Fruit fly (Drosophila melanogaster) whole organism, prepupa: Measurements from ENCODE around the gene CG9426.
A peak's percentile ranks its signal among the peaks of the same experiment; 100 is the strongest.

ENCODE experiments used
- CG10669 ChIP-seq: fragments of 200-800 bp; sonication (Bioruptor generic); optimal IDR thresholded peaks from 3 replicates; lab custom pipeline; 2018; ENCODE audit warnings: missing biosample characterization, mild to moderate bottlenecking, missing genetic modification characterization, moderate library complexity
- CG11762 ChIP-seq: fragments of 200-800 bp; sonication (Bioruptor generic); optimal IDR thresholded peaks from 3 replicates; lab custom pipeline; 2016; ENCODE audit warnings: missing biosample characterization, missing genetic modification characterization; ENCODE audit not compliant: insufficient read depth
- CG11902 ChIP-seq: fragments of 200-800 bp; sonication (Bioruptor generic); optimal IDR thresholded peaks from 3 replicates; lab custom pipeline; 2016; ENCODE audit warnings: missing biosample characterization, missing genetic modification characterization
- CG15336 ChIP-seq: fragments of 200-800 bp; sonication (Bioruptor generic); IDR thresholded peaks from 2 replicates; pipeline ENCODE4 v1.3.6; 2022; ENCODE audit warnings: missing biosample characterization, missing genetic modification characterization
- CG16779 ChIP-seq: fragments of 200-800 bp; sonication (Bioruptor generic); optimal IDR thresholded peaks from 3 replicates; lab custom pipeline; 2017; ENCODE audit warnings: missing biosample characterization, mild to moderate bottlenecking, missing genetic modification characterization
- CG3032 ChIP-seq: fragments of 200-800 bp; optimal IDR thresholded peaks from 2 replicates; lab custom pipeline; 2019; ENCODE audit warnings: missing biosample characterization, mild to moderate bottlenecking, missing genetic modification characterization, moderate library complexity
- CG32006 ChIP-seq: fragments of 200-800 bp; sonication (Bioruptor generic); optimal IDR thresholded peaks from 3 replicates; lab custom pipeline; 2017; ENCODE audit warnings: missing biosample characterization, mild to moderate bottlenecking, missing genetic modification characterization
- CG34406 ChIP-seq: fragments of 200-800 bp; sonication (Bioruptor generic); optimal IDR thresholded peaks from 3 replicates; lab custom pipeline; 2016; ENCODE audit warnings: missing biosample characterization, missing genetic modification characterization
- CG4318 ChIP-seq: fragments of 200-800 bp; sonication (Bioruptor generic); optimal IDR thresholded peaks from 3 replicates; lab custom pipeline; 2017; ENCODE audit warnings: missing biosample characterization, mild to moderate bottlenecking, missing genetic modification characterization
- CG6163 ChIP-seq: fragments of 200-800 bp; sonication (Bioruptor generic); IDR thresholded peaks from 3 replicates; pipeline ENCODE4 v1.3.6; 2022; ENCODE audit warnings: missing biosample characterization, missing genetic modification characterization
- CG6276 ChIP-seq: fragments of 200-800 bp; sonication (Bioruptor generic); optimal IDR thresholded peaks from 2 replicates; lab custom pipeline; 2017; ENCODE audit warnings: missing biosample characterization, mild to moderate bottlenecking, missing genetic modification characterization
- CG6792 ChIP-seq: fragments of 200-800 bp; sonication (Bioruptor generic); optimal IDR thresholded peaks from 3 replicates; lab custom pipeline; 2016; ENCODE audit warnings: missing biosample characterization, missing genetic modification characterization
- CG6808 ChIP-seq: fragments of 200-800 bp; sonication (Bioruptor generic); optimal IDR thresholded peaks from 3 replicates; lab custom pipeline; 2017; ENCODE audit warnings: missing biosample characterization, missing genetic modification characterization, mild to moderate bottlenecking, moderate library complexity, missing genetic modification reagents
- CG7368 ChIP-seq: fragments of 200-800 bp; sonication (Bioruptor generic); optimal IDR thresholded peaks from 3 replicates; lab custom pipeline; 2016; ENCODE audit warnings: missing biosample characterization, missing genetic modification characterization
- CG8119 ChIP-seq: fragments of 200-800 bp; sonication (Bioruptor generic); IDR thresholded peaks from 3 replicates; pipeline ENCODE4 v1.3.6; 2022; ENCODE audit warnings: missing biosample characterization, missing genetic modification characterization
- CG8319 ChIP-seq: fragments of 200-800 bp; sonication (Bioruptor generic); optimal IDR thresholded peaks from 3 replicates; lab custom pipeline; 2016; ENCODE audit warnings: missing biosample characterization, missing genetic modification characterization
- CG8632 ChIP-seq: fragments of 200-800 bp; sonication (Bioruptor generic); optimal IDR thresholded peaks from 3 replicates; lab custom pipeline; 2016; ENCODE audit warnings: missing biosample characterization, missing genetic modification characterization
- CG9139 ChIP-seq: fragments of 200-800 bp; sonication (Bioruptor generic); optimal IDR thresholded peaks from 3 replicates; lab custom pipeline; 2017; ENCODE audit warnings: missing biosample characterization, mild to moderate bottlenecking, missing genetic modification characterization
- Eip78C ChIP-seq: fragments of 200-800 bp; sonication (Bioruptor generic); peaks from one replicate; lab custom pipeline; 2016; ENCODE audit warnings: missing biosample characterization, missing genetic modification characterization
- Eip93F ChIP-seq: fragments of 200-800 bp; sonication (Bioruptor generic); optimal IDR thresholded peaks from 2 replicates; lab custom pipeline; 2016; ENCODE audit warnings: missing biosample characterization, mild to moderate bottlenecking, missing genetic modification characterization
- Ets96B ChIP-seq: fragments of 200-800 bp; optimal IDR thresholded peaks from 2 replicates; lab custom pipeline; 2019; ENCODE audit warnings: missing biosample characterization, mild to moderate bottlenecking, missing genetic modification characterization, moderate library complexity
- Gug ChIP-seq: fragments of 200-800 bp; sonication (Bioruptor generic); IDR thresholded peaks from 2 replicates; pipeline ENCODE4 v1.3.6; 2022; ENCODE audit warnings: missing biosample characterization, missing genetic modification characterization
- Hr39 ChIP-seq: fragments of 200-800 bp; sonication (Bioruptor generic); optimal IDR thresholded peaks from 2 replicates; lab custom pipeline; 2016; ENCODE audit warnings: missing biosample characterization, missing genetic modification characterization
- Hr4 ChIP-seq: fragments of 200-800 bp; sonication (Bioruptor generic); optimal IDR thresholded peaks from 3 replicates; lab custom pipeline; 2016; ENCODE audit warnings: missing biosample characterization, missing genetic modification characterization
- Lpt ChIP-seq: fragments of 200-800 bp; sonication (Bioruptor generic); optimal IDR thresholded peaks from 3 replicates; lab custom pipeline; 2016; ENCODE audit warnings: missing biosample characterization, missing genetic modification characterization
- Met ChIP-seq: fragments of 200-800 bp; sonication (Bioruptor generic); optimal IDR thresholded peaks from 3 replicates; lab custom pipeline; 2016; ENCODE audit warnings: missing biosample characterization, missing genetic modification characterization
- Sox102F ChIP-seq: fragments of 200-800 bp; sonication (Bioruptor generic); optimal IDR thresholded peaks from 2 replicates; lab custom pipeline; 2016; ENCODE audit warnings: missing biosample characterization, mild to moderate bottlenecking, missing genetic modification characterization
- Sox14 ChIP-seq: fragments of 200-800 bp; sonication (Bioruptor generic); optimal IDR thresholded peaks from 3 replicates; lab custom pipeline; 2016; ENCODE audit warnings: missing biosample characterization, missing genetic modification characterization
- Sox15 ChIP-seq: fragments of 200-800 bp; sonication (Bioruptor generic); optimal IDR thresholded peaks from 3 replicates; lab custom pipeline; 2016; ENCODE audit warnings: missing biosample characterization, missing genetic modification characterization
- achi ChIP-seq: fragments of 200-800 bp; sonication (Bioruptor generic); optimal IDR thresholded peaks from 3 replicates; lab custom pipeline; 2016; ENCODE audit warnings: missing biosample characterization, missing genetic modification characterization
- acj6 ChIP-seq: fragments of 200-800 bp; sonication (Bioruptor generic); optimal IDR thresholded peaks from 3 replicates; lab custom pipeline; 2016; ENCODE audit warnings: missing biosample characterization, missing genetic modification characterization
- dsx ChIP-seq: fragments of 200-800 bp; optimal IDR thresholded peaks from 3 replicates; lab custom pipeline; 2019; ENCODE audit warnings: missing biosample characterization, mild to moderate bottlenecking, missing genetic modification characterization, moderate library complexity; ENCODE audit not compliant: poor library complexity, severe bottlenecking
- esn ChIP-seq: fragments of 200-800 bp; sonication (Bioruptor generic); optimal IDR thresholded peaks from 2 replicates; lab custom pipeline; 2016; ENCODE audit warnings: missing biosample characterization, mild to moderate bottlenecking, missing genetic modification characterization, moderate library complexity
- fd59A ChIP-seq: fragments of 200-800 bp; sonication (Bioruptor generic); optimal IDR thresholded peaks from 2 replicates; lab custom pipeline; 2017; ENCODE audit warnings: missing biosample characterization, mild to moderate bottlenecking, missing genetic modification characterization, missing genetic modification reagents
- fd85E ChIP-seq: fragments of 200-800 bp; sonication (Bioruptor generic); optimal IDR thresholded peaks from 3 replicates; lab custom pipeline; 2016; ENCODE audit warnings: missing biosample characterization, missing genetic modification characterization
- fkh ChIP-seq: fragments of 200-800 bp; sonication (Bioruptor generic); optimal IDR thresholded peaks from 3 replicates; lab custom pipeline; 2017; ENCODE audit warnings: missing biosample characterization, mild to moderate bottlenecking, missing genetic modification characterization, moderate library complexity
- lz ChIP-seq: fragments of 200-800 bp; sonication (Bioruptor generic); optimal IDR thresholded peaks from 3 replicates; lab custom pipeline; 2016; ENCODE audit warnings: missing biosample characterization, missing genetic modification characterization
- salr ChIP-seq, 2 experiments: fragments of 200-800 bp; sonication (Bioruptor generic); optimal IDR thresholded peaks; 3 replicates each; lab custom pipeline; 2016 to 2018; ENCODE audit warnings: missing biosample characterization in 2 of 2, missing genetic modification characterization in 2 of 2, mild to moderate bottlenecking in 1 of 2
- ss ChIP-seq, 2 experiments: fragments of 200-800 bp; sonication (Bioruptor generic); optimal IDR thresholded peaks; 2 replicates in 1 of 2; 3 replicates in 1 of 2; lab custom pipeline; 2017 to 2018; ENCODE audit warnings: mild to moderate bottlenecking in 2 of 2, missing biosample characterization in 2 of 2, missing genetic modification characterization in 2 of 2, moderate library complexity in 1 of 2
- topi ChIP-seq: fragments of 200-800 bp; sonication (Bioruptor generic); optimal IDR thresholded peaks from 3 replicates; lab custom pipeline; 2016; ENCODE audit warnings: missing biosample characterization, missing genetic modification characterization
- vri ChIP-seq: fragments of 200-800 bp; sonication (Bioruptor generic); optimal IDR thresholded peaks from 3 replicates; lab custom pipeline; 2016; ENCODE audit warnings: missing biosample characterization, mild to moderate bottlenecking, missing genetic modification characterization

CG9426 gene

DNA sequence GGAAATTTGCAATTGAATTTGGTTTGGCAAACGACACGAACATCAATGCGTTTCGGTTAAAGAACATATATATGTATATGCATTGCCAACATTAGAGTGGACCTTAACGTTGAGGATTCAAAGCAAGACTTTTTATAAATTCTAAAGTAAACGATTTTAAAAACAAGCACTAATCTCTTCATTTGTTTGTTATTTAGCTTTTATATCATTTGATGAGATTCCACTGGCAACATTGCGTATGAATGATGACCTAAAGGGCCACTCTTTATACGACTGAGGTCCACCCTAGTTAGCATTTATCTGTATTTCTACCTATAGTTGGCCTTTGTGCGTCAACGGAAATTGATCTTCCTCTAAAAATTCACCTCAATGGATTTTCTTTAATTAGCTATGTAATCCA lies 39.0 kb upstream of the CG9426 start (continued):
- TF ChIP-seq CG6276 (GFP tag; lab: Kevin White, UChicago) (peak; percentile 52), fd85E (GFP tag; lab: Kevin White, UChicago) (no peak), CG34406 (no peak), CG6792 (GFP tag; lab: Kevin White, UChicago) (no peak), salr (GFP tag; optimal IDR thresholded peaks at IDR 0.05; lab: Kevin White, UChicago) (no peak), achi (GFP tag; lab: Kevin White, UChicago) (peak; percentile 48), CG7368 (GFP tag; lab: Kevin White, UChicago) (no peak), acj6 (GFP tag; lab: Kevin White, UChicago) (no peak), topi (GFP tag; lab: Kevin White, UChicago) (no peak), vri (no peak), CG11762 (GFP tag; lab: Kevin White, UChicago) (no peak), Hr39 (no peak), CG3032 (tag; lab: Kevin White, UChicago) (no peak), Lpt (GFP tag; lab: Kevin White, UChicago) (peak; percentile 18), Gug (GFP tag; lab: Robert Waterston, UW) (no peak), CG4318 (GFP tag; lab: Kevin White, UChicago) (no peak), CG6808 (GFP tag; lab: Kevin White, UChicago) (no peak), fd59A (GFP tag; lab: Kevin White, UChicago) (no peak), Ets96B (tag; lab: Kevin White, UChicago) (no peak), Sox102F (GFP tag; lab: Kevin White, UChicago) (no peak)
- TF ChIP-seq, all 60 proteins: peak for 15

DNA sequence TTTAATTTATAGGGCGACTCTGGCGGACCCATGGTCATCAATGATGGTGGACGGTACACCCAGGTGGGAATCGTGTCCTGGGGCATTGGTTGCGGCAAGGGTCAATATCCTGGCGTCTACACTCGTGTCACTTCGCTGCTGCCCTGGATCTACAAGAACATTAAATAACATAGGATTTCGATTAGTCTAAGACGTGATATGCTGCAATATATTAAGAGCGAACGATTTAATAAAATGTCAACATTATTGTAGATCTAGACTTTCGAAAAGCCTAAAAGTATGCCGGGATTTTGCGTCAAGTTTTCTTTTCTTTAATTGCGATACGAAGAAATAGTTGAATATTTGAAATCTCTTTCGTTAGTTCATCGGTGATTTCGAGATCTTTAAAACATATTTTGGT lies 37.5 kb upstream of the CG9426 start, which contains the start of gene Naa20B:
Gene Naa20B, plus strand, starts transcription at position 301 of the 400 bp plus-strand sequence.
- TF ChIP-seq Eip93F: no peak
- TF ChIP-seq esn (GFP tag; lab: Kevin White, UChicago): no peak
- no peak for TF ChIP-seq fd59A (GFP tag; lab: Kevin White, UChicago)
- TF ChIP-seq Sox15 (GFP tag; lab: Kevin White, UChicago): no peak
- TF ChIP-seq fkh (GFP tag; lab: Kevin White, UChicago): no peak
- TF ChIP-seq dsx (GFP tag; lab: Kevin White, UChicago): no peak
- TF ChIP-seq CG6163 (GFP tag; lab: Robert Waterston, UW): no peak
- TF ChIP-seq CG4318 (GFP tag; lab: Kevin White, UChicago): no peak
- no peak for TF ChIP-seq fd85E (GFP tag; lab: Kevin White, UChicago)
- TF ChIP-seq vri: no peak
- no peak for TF ChIP-seq Hr4 (GFP tag; lab: Kevin White, UChicago)
- TF ChIP-seq Ets96B (tag; lab: Kevin White, UChicago): no peak
- no peak for TF ChIP-seq CG16779
- TF ChIP-seq CG6276 (GFP tag; lab: Kevin White, UChicago): no peak
- TF ChIP-seq lz (GFP tag; lab: Kevin White, UChicago): no peak
- no peak for TF ChIP-seq CG8319 (GFP tag; lab: Kevin White, UChicago)
- TF ChIP-seq CG8632: no peak
- TF ChIP-seq Met (GFP tag; lab: Kevin White, UChicago): no peak
- TF ChIP-seq, all 60 proteins: peak for 0

DNA sequence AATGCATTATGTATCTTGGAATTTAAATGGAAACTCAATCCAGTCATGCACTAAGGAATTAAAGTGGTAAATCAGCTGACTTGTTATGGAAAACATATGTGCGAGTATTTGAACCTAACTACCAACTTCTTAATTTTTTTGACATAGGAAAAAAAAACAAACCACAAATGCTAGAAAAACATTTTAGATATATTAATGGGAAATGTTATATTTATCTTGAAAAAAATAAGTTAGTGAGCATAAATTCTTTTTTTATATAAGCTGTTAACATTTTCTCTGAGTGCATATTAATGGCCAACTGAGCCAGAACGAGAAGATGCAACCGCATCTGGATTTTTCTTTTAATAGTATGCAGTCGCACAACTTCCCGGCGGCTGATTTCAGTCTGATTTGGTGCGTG lies 31.4 kb upstream of the CG9426 start:
- TF ChIP-seq CG6276 (GFP tag; lab: Kevin White, UChicago) (peak; percentile 9), achi (GFP tag; lab: Kevin White, UChicago) (peak; percentile 22), CG3032 (tag; lab: Kevin White, UChicago) (peak; percentile 16), Hr4 (GFP tag; lab: Kevin White, UChicago) (peak; percentile 4), CG6808 (GFP tag; lab: Kevin White, UChicago) (peak; percentile 31), Sox14 (peak; percentile 1), CG32006 (GFP tag; lab: Kevin White, UChicago) (peak; percentile 46), Sox102F (GFP tag; lab: Kevin White, UChicago) (no peak), CG9139 (GFP tag; lab: Kevin White, UChicago) (no peak), Lpt (GFP tag; lab: Kevin White, UChicago) (peak; percentile 20), fd59A (GFP tag; lab: Kevin White, UChicago) (no peak), CG11902 (GFP tag; lab: Kevin White, UChicago) (no peak), CG4318 (GFP tag; lab: Kevin White, UChicago) (peak; percentile 15), CG8119 (GFP tag; lab: Robert Waterston, UW) (0 out of 3 replicates have a peak, but pooled peaks have one; percentile 24), CG11762 (GFP tag; lab: Kevin White, UChicago) (no peak), salr (GFP tag; optimal IDR thresholded peaks at IDR 0.05; lab: Kevin White, UChicago) (no peak), ss (GFP tag; optimal IDR thresholded peaks at IDR 0.05; lab: Kevin White, UChicago) (peak in 1 of 2 experiments; percentile 7), CG15336 (GFP tag; lab: Robert Waterston, UW) (0 out of 2 replicates have a peak, but pooled peaks have one; percentile 15), CG10669 (GFP tag; lab: Kevin White, UChicago) (no peak), Eip78C (GFP tag; lab: Kevin White, UChicago) (peak; percentile 74)
